Worm (Caenorhabditis elegans): Measurements from ENCODE around the gene F28A12.10.

DNA sequence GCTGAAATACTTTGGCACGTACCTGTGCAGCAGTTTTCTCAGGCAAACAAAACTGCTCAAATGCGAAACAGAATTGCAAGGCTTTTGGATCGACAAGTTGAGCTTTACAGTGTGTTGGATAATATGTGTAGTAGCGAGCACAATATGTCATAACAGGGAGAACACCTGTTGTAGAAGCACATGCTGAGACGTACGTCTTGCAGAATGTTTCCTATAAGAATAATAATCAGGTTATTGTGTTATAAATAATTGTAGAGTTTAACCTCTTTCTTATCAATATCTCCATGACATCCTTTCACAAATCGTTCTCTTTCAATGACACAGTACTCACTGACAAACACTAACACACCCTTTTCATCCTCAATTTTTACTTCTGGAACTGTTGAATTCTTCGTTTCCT is 10.0 kb downstream of the F28A12.10 start:
- TF ChIP-seq flt-1 (GFP tag; IDR thresholded peaks at IDR 0.05) (no peak), T22C8.4 (GFP tag; IDR thresholded peaks at IDR 0.05) (no peak), ztf-29 (GFP tag; IDR thresholded peaks at IDR 0.05) (no peak), klf-2 (GFP tag; conservative IDR thresholded peaks at IDR 0.05) (no peak), ztf-23 (GFP tag; IDR thresholded peaks at IDR 0.05) (no peak)
